Worm (Caenorhabditis elegans): ENCODE results near the gene pbs-6.

ce11 chrIII:8286003-8286402 lies 42.1 kb upstream of the pbs-6 start:
- TF ChIP-seq gmeb-1 (tag; optimal IDR thresholded peaks at IDR 0.05) = no peak
- no peak for TF ChIP-seq mdl-1 (tag; optimal IDR thresholded peaks at IDR 0.05)
- TF ChIP-seq lin-13 (GFP tag; optimal IDR thresholded peaks at IDR 0.05) = no peak
- TF ChIP-seq nhr-11 (tag; optimal IDR thresholded peaks at IDR 0.05) = no peak
- TF ChIP-seq lin-39 (tag; optimal IDR thresholded peaks at IDR 0.05) = no peak

Data from whole organism, L2 larva.